Fruit fly (Drosophila melanogaster) whole organism, embryonic: ENCODE measurements around the gene Rcd5.

ENCODE experiments used
- Ada2b ChIP-seq: fragments of 200-800 bp; sonication (Bioruptor generic); IDR thresholded peaks from 2 replicates; pipeline ENCODE4 v1.3.6; 2022; ENCODE audit warnings: missing biosample characterization, missing genetic modification characterization
- Bteb2 ChIP-seq: fragments of 200-800 bp; sonication (Bioruptor generic); optimal IDR thresholded peaks from 2 replicates; lab custom pipeline; 2016; ENCODE audit warnings: missing biosample characterization, missing genetic modification characterization
- CG10267 ChIP-seq: fragments of 200-800 bp; sonication (Bioruptor generic); optimal IDR thresholded peaks from 2 replicates; lab custom pipeline; 2018; ENCODE audit warnings: missing biosample characterization, mild to moderate bottlenecking, missing genetic modification characterization, moderate library complexity
- CG11085 ChIP-seq: fragments of 200-800 bp; sonication (Bioruptor generic); IDR thresholded peaks from 2 replicates; pipeline ENCODE4 v1.3.6; 2022; ENCODE audit warnings: missing biosample characterization, missing genetic modification characterization
- CG11695 ChIP-seq: fragments of 200-800 bp; sonication (Bioruptor generic); IDR thresholded peaks from 3 replicates; pipeline ENCODE4 v1.3.6; 2022; ENCODE audit warnings: missing biosample characterization, missing genetic modification characterization
- CG11723 ChIP-seq: fragments of 200-800 bp; sonication (Bioruptor generic); optimal IDR thresholded peaks from 2 replicates; lab custom pipeline; 2017; ENCODE audit warnings: missing biosample characterization, mild to moderate bottlenecking, missing genetic modification characterization
- CG12391 ChIP-seq: fragments of 200-800 bp; sonication (Bioruptor generic); optimal IDR thresholded peaks from 3 replicates; lab custom pipeline; 2018; ENCODE audit warnings: missing biosample characterization, mild to moderate bottlenecking, missing genetic modification characterization, moderate library complexity
- CG14860 ChIP-seq: fragments of 200-800 bp; sonication (Bioruptor generic); IDR thresholded peaks from 3 replicates; pipeline ENCODE4 v1.3.6; 2022; ENCODE audit warnings: missing biosample characterization, missing genetic modification characterization; ENCODE audit not compliant: partially characterized antibody
- CG14965 ChIP-seq: fragments of 200-800 bp; sonication (Bioruptor generic); optimal IDR thresholded peaks from 2 replicates; lab custom pipeline; 2016; ENCODE audit warnings: missing biosample characterization, missing genetic modification characterization, borderline replicate concordance
- CG15696 ChIP-seq: fragments of 200-800 bp; sonication (Bioruptor generic); optimal IDR thresholded peaks from 2 replicates; lab custom pipeline; 2019; ENCODE audit warnings: missing biosample characterization, mild to moderate bottlenecking, missing genetic modification characterization, moderate library complexity
- CG2875 ChIP-seq: fragments of 200-800 bp; sonication (Bioruptor generic); optimal IDR thresholded peaks from 2 replicates; lab custom pipeline; 2017; ENCODE audit warnings: missing biosample characterization, mild to moderate bottlenecking, missing genetic modification characterization, missing genetic modification reagents
- CG2889 ChIP-seq: fragments of 200-800 bp; sonication (Bioruptor generic); IDR thresholded peaks from 3 replicates; pipeline ENCODE4 v1.3.6; 2022; ENCODE audit warnings: missing biosample characterization, missing genetic modification characterization
- CG3065 ChIP-seq: fragments of 200-800 bp; sonication (Bioruptor generic); optimal IDR thresholded peaks from 2 replicates; lab custom pipeline; 2016; ENCODE audit warnings: missing biosample characterization, missing genetic modification characterization
- CG32772 ChIP-seq: fragments of 200-800 bp; sonication (Bioruptor generic); IDR thresholded peaks from 2 replicates; pipeline ENCODE4 v1.3.6; 2022; ENCODE audit warnings: missing biosample characterization, missing genetic modification characterization
- CG34224 ChIP-seq: fragments of 200-800 bp; sonication (Bioruptor generic); IDR thresholded peaks from 3 replicates; pipeline ENCODE4 v1.3.6; 2022; ENCODE audit warnings: missing biosample characterization, missing genetic modification characterization; ENCODE audit not compliant: partially characterized antibody
- CG42726 ChIP-seq: fragments of 200-800 bp; sonication (Bioruptor generic); IDR thresholded peaks from 2 replicates; pipeline ENCODE4 v1.3.6; 2022; ENCODE audit warnings: missing biosample characterization, missing genetic modification characterization; ENCODE audit not compliant: partially characterized antibody
- CG4730 ChIP-seq: fragments of 200-800 bp; sonication (Bioruptor generic); IDR thresholded peaks from 2 replicates; pipeline ENCODE4 v1.3.6; 2022; ENCODE audit warnings: missing biosample characterization, missing genetic modification characterization
- CG6765 ChIP-seq: fragments of 200-800 bp; sonication (Bioruptor generic); optimal IDR thresholded peaks from 3 replicates; lab custom pipeline; 2017; ENCODE audit warnings: missing biosample characterization, mild to moderate bottlenecking, missing genetic modification characterization
- CG8281 ChIP-seq: fragments of 200-800 bp; sonication (Bioruptor generic); optimal IDR thresholded peaks from 2 replicates; lab custom pipeline; 2018; ENCODE audit warnings: missing biosample characterization, mild to moderate bottlenecking, missing genetic modification characterization, moderate library complexity
- CG9727 ChIP-seq: fragments of 200-800 bp; sonication (Bioruptor generic); optimal IDR thresholded peaks from 3 replicates; lab custom pipeline; 2017; ENCODE audit warnings: missing biosample characterization, mild to moderate bottlenecking, missing genetic modification characterization
- CG9817 ChIP-seq: fragments of 200-800 bp; sonication (Bioruptor generic); optimal IDR thresholded peaks from 2 replicates; lab custom pipeline; 2018; ENCODE audit warnings: missing biosample characterization, mild to moderate bottlenecking, missing genetic modification characterization, moderate library complexity
- Dbx ChIP-seq: fragments of 200-800 bp; sonication (Bioruptor generic); IDR thresholded peaks from 3 replicates; pipeline ENCODE4 v1.3.6; 2022; ENCODE audit warnings: missing biosample characterization, missing genetic modification characterization
- Dek ChIP-seq: fragments of 200-800 bp; sonication (Bioruptor generic); optimal IDR thresholded peaks from 3 replicates; lab custom pipeline; 2019; ENCODE audit warnings: missing biosample characterization, mild to moderate bottlenecking, missing genetic modification characterization, moderate library complexity
- Mes4 ChIP-seq: fragments of 200-800 bp; sonication (Bioruptor generic); optimal IDR thresholded peaks from 2 replicates; lab custom pipeline; 2016; ENCODE audit warnings: missing biosample characterization, missing genetic modification characterization
- NC2α ChIP-seq: fragments of 200-800 bp; sonication (Bioruptor generic); optimal IDR thresholded peaks from 2 replicates; lab custom pipeline; 2016; ENCODE audit warnings: missing biosample characterization, missing genetic modification characterization
- PHDP ChIP-seq: fragments of 200-800 bp; sonication (Bioruptor generic); optimal IDR thresholded peaks from 3 replicates; lab custom pipeline; 2018; ENCODE audit warnings: missing biosample characterization, mild to moderate bottlenecking, missing genetic modification characterization, moderate library complexity
- Pdp1 ChIP-seq, 2 experiments: fragments of 200-800 bp; sonication (Bioruptor generic); optimal IDR thresholded peaks; 3 replicates each; lab custom pipeline; 2016; ENCODE audit warnings: missing biosample characterization in 2 of 2, missing genetic modification characterization in 2 of 2, mild to moderate bottlenecking in 1 of 2, moderate library complexity in 1 of 2
- Sox100B ChIP-seq: fragments of 200-800 bp; sonication (Bioruptor generic); optimal IDR thresholded peaks from 3 replicates; lab custom pipeline; 2018; ENCODE audit warnings: missing biosample characterization, mild to moderate bottlenecking, missing genetic modification characterization
- Sox102F ChIP-seq: fragments of 200-800 bp; sonication (Bioruptor generic); optimal IDR thresholded peaks from 2 replicates; lab custom pipeline; 2018; ENCODE audit warnings: missing biosample characterization, mild to moderate bottlenecking, missing genetic modification characterization, moderate library complexity
- Ssrp ChIP-seq: fragments of 200-800 bp; sonication (Bioruptor generic); optimal IDR thresholded peaks from 2 replicates; lab custom pipeline; 2018; ENCODE audit warnings: missing biosample characterization, mild to moderate bottlenecking, missing genetic modification characterization, moderate library complexity
- Tbp ChIP-seq: fragments of >200 bp; optimal IDR thresholded peaks from 2 replicates; lab custom pipeline; 2018; ENCODE audit warnings: missing biosample characterization, missing genetic modification characterization
- Vsx1 ChIP-seq: fragments of 200-800 bp; sonication (Bioruptor generic); optimal IDR thresholded peaks from 2 replicates; lab custom pipeline; 2017; ENCODE audit warnings: missing biosample characterization, mild to moderate bottlenecking, missing genetic modification characterization, missing genetic modification reagents
- Xrp1 ChIP-seq: fragments of 200-800 bp; sonication (Bioruptor generic); IDR thresholded peaks from 2 replicates; pipeline ENCODE4 v1.3.6; 2022; ENCODE audit warnings: missing biosample characterization, missing genetic modification characterization
- br ChIP-seq: fragments of >200 bp; optimal IDR thresholded peaks from 2 replicates; lab custom pipeline; 2017
- ci ChIP-seq: fragments of 200-800 bp; sonication (Bioruptor generic); IDR thresholded peaks from 3 replicates; pipeline ENCODE4 v1.3.6; 2022; ENCODE audit warnings: missing biosample characterization, missing genetic modification characterization
- cwo ChIP-seq: fragments of 200-800 bp; sonication (Bioruptor generic); optimal IDR thresholded peaks from 3 replicates; lab custom pipeline; 2017; ENCODE audit warnings: missing biosample characterization, missing genetic modification characterization, mild to moderate bottlenecking, moderate library complexity, missing genetic modification reagents
- disco-r ChIP-seq: fragments of 200-800 bp; sonication (Bioruptor generic); optimal IDR thresholded peaks from 2 replicates; lab custom pipeline; 2016; ENCODE audit warnings: missing biosample characterization, missing genetic modification characterization
- dmrt99B ChIP-seq: fragments of 200-800 bp; sonication (Bioruptor generic); optimal IDR thresholded peaks from 2 replicates; lab custom pipeline; 2018; ENCODE audit warnings: missing biosample characterization, mild to moderate bottlenecking, missing genetic modification characterization, moderate library complexity
- dpn ChIP-seq, 2 experiments: fragments of 200-800 bp; sonication (Bioruptor generic); optimal IDR thresholded peaks; 3 replicates each; lab custom pipeline; 2016; ENCODE audit warnings: missing biosample characterization in 2 of 2, missing genetic modification characterization in 2 of 2
- fru ChIP-seq: fragments of >200 bp; optimal IDR thresholded peaks from 2 replicates; lab custom pipeline; 2017
- fu2 ChIP-seq: fragments of 200-800 bp; sonication (Bioruptor generic); optimal IDR thresholded peaks from 2 replicates; lab custom pipeline; 2016; ENCODE audit warnings: missing biosample characterization, missing genetic modification characterization
- gcm2 ChIP-seq: fragments of 200-800 bp; sonication (Bioruptor generic); optimal IDR thresholded peaks from 2 replicates; lab custom pipeline; 2016; ENCODE audit warnings: missing biosample characterization, missing genetic modification characterization
- grn ChIP-seq: fragments of 200-800 bp; sonication (Bioruptor generic); optimal IDR thresholded peaks from 3 replicates; lab custom pipeline; 2017; ENCODE audit warnings: missing biosample characterization, missing genetic modification characterization
- h ChIP-seq: fragments of >200 bp; optimal IDR thresholded peaks from 2 replicates; lab custom pipeline; 2017
- her ChIP-seq: fragments of 200-800 bp; sonication (Bioruptor generic); optimal IDR thresholded peaks from 2 replicates; lab custom pipeline; 2016; ENCODE audit warnings: missing biosample characterization, missing genetic modification characterization
- maf-S ChIP-seq: fragments of 200-800 bp; sonication (Bioruptor generic); optimal IDR thresholded peaks from 2 replicates; lab custom pipeline; 2016; ENCODE audit warnings: missing biosample characterization, missing genetic modification characterization
- oc ChIP-seq: fragments of 200-800 bp; sonication (Bioruptor generic); optimal IDR thresholded peaks from 2 replicates; lab custom pipeline; 2018; ENCODE audit warnings: missing biosample characterization, mild to moderate bottlenecking, missing genetic modification characterization, moderate library complexity
- pros ChIP-seq: fragments of 200-800 bp; sonication (Bioruptor generic); optimal IDR thresholded peaks from 3 replicates; lab custom pipeline; 2019; ENCODE audit warnings: missing biosample characterization, mild to moderate bottlenecking, missing genetic modification characterization, moderate library complexity
- psq ChIP-seq: fragments of 200-800 bp; sonication (Bioruptor generic); optimal IDR thresholded peaks from 2 replicates; lab custom pipeline; 2017; ENCODE audit warnings: missing biosample characterization, missing genetic modification characterization
- pum ChIP-seq: fragments of 200-800 bp; sonication (Bioruptor generic); optimal IDR thresholded peaks from 2 replicates; lab custom pipeline; 2016; ENCODE audit warnings: missing biosample characterization, missing genetic modification characterization
- sens ChIP-seq: fragments of 200-800 bp; sonication (Bioruptor generic); peaks from one replicate; lab custom pipeline; 2016; ENCODE audit warnings: missing biosample characterization, missing genetic modification characterization
- sob ChIP-seq: fragments of 200-800 bp; sonication (Bioruptor generic); IDR thresholded peaks from 2 replicates; pipeline ENCODE4 v1.3.6; 2022; ENCODE audit warnings: missing biosample characterization, missing genetic modification characterization
- tx ChIP-seq: fragments of 200-800 bp; sonication (Bioruptor generic); optimal IDR thresholded peaks from 2 replicates; lab custom pipeline; 2016; ENCODE audit warnings: missing biosample characterization, missing genetic modification characterization

Gene Rcd5

DNA sequence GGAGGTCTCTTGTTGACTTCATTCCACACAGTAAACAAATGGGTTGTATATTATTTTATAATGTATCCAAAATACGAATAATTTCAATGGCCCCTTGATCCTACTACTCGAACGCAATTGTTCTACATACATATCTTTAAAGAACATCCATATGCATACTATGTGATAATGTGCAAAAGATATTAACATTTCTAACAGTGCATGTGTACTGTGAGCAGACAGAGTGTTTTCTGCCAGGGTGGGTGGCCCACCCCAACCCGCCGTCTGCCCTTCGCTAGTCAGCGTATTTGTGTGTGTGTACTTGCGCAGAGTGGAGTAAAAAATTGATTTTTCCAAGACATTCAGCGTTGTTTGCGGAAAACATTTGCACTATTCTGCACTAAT lies 30.7 kb downstream of the Rcd5 start (continued):
- peak; percentile 54 for TF ChIP-seq oc (tag; lab: Kevin White, UChicago)
- no peak for TF ChIP-seq pros (GFP tag; lab: Kevin White, UChicago)
- peak; percentile 86 for TF ChIP-seq ci (GFP tag; lab: Robert Waterston, UW)
- no peak for TF ChIP-seq Pdp1 (GFP tag; optimal IDR thresholded peaks at IDR 0.05; lab: Kevin White, UChicago)
- no peak for TF ChIP-seq maf-S (GFP tag; lab: Kevin White, UChicago)
- TF ChIP-seq CG2875 (GFP tag; lab: Kevin White, UChicago) = no peak
- peak in 1 of 2 experiments; percentile 50 for TF ChIP-seq dpn (GFP tag; optimal IDR thresholded peaks at IDR 0.05; lab: Kevin White, UChicago)
- TF ChIP-seq CG15696 = no peak
- TF ChIP-seq PHDP (tag; lab: Kevin White, UChicago) = peak; percentile 69
- TF ChIP-seq h (lab: Kevin White, UChicago) = no peak
- no peak for TF ChIP-seq fu2 (GFP tag; lab: Kevin White, UChicago)
- no peak for TF ChIP-seq her (GFP tag; lab: Kevin White, UChicago)
- no peak for TF ChIP-seq CG42726 (GFP tag; lab: Robert Waterston, UW)
- peak; percentile 70 for TF ChIP-seq Sox102F
- TF ChIP-seq NC2α = no peak
- no peak for TF ChIP-seq pum (GFP tag; lab: Kevin White, UChicago)
- no peak for TF ChIP-seq CG14965
- no peak for TF ChIP-seq Sox100B (GFP tag; lab: Kevin White, UChicago)
- peak; percentile 26; the same call in 1 of the 2 replicates for TF ChIP-seq CG4730 (GFP tag; lab: Robert Waterston, UW)
- TF ChIP-seq CG3065 (GFP tag; lab: Kevin White, UChicago) = no peak
- TF ChIP-seq CG14860 (GFP tag; lab: Robert Waterston, UW) = no peak
- TF ChIP-seq CG9727 = no peak
- no peak for TF ChIP-seq br (lab: Kevin White, UChicago)
- TF ChIP-seq psq = no peak
- TF ChIP-seq Xrp1 (GFP tag; lab: Robert Waterston, UW) = peak; percentile 78
- peak; percentile 59 for TF ChIP-seq Dbx (GFP tag; lab: Robert Waterston, UW)
- no peak for TF ChIP-seq tx
- no peak for TF ChIP-seq sens (GFP tag; lab: Kevin White, UChicago)
- TF ChIP-seq Bteb2 = no peak
- peak; percentile 69 for TF ChIP-seq CG32772 (GFP tag; lab: Robert Waterston, UW)
- TF ChIP-seq Vsx1 (GFP tag; lab: Kevin White, UChicago) = no peak
- no peak for TF ChIP-seq grn
- no peak for TF ChIP-seq gcm2 (GFP tag; lab: Kevin White, UChicago)
- TF ChIP-seq CG11085 (GFP tag; lab: Robert Waterston, UW) = no peak
- TF ChIP-seq Ssrp = peak; percentile 47
- TF ChIP-seq fru = no peak
- no peak for TF ChIP-seq CG11723 (GFP tag; lab: Kevin White, UChicago)
- peak; percentile 83 for TF ChIP-seq Ada2b (GFP tag; lab: Robert Waterston, UW)
- TF ChIP-seq CG9817 (tag; lab: Kevin White, UChicago) = peak; percentile 56
- TF ChIP-seq CG6765 (GFP tag; lab: Kevin White, UChicago) = no peak
- TF ChIP-seq CG8281 (tag; lab: Kevin White, UChicago) = no peak
- TF ChIP-seq dmrt99B (tag; lab: Kevin White, UChicago) = no peak
- TF ChIP-seq CG2889 = peak; percentile 31; the same call in 1 of the 3 replicates
- TF ChIP-seq Tbp (GFP tag; lab: Kevin White, UChicago) = no peak
- no peak for TF ChIP-seq CG34224 (GFP tag; lab: Robert Waterston, UW)
- TF ChIP-seq cwo = no peak
- peak; percentile 79 for TF ChIP-seq sob (GFP tag; lab: Robert Waterston, UW)
- TF ChIP-seq Dek (tag; lab: Kevin White, UChicago) = peak; percentile 26
- TF ChIP-seq disco-r (GFP tag; lab: Kevin White, UChicago) = no peak
- TF ChIP-seq CG12391 (tag; lab: Kevin White, UChicago) = peak; percentile 55
- TF ChIP-seq Mes4 (GFP tag; lab: Kevin White, UChicago) = no peak
- no peak for TF ChIP-seq CG10267
- TF ChIP-seq CG11695 = peak; percentile 79
